Worm (Caenorhabditis elegans): ENCODE results near the gene sbp-1.

The sbp-1 gene

DNA sequence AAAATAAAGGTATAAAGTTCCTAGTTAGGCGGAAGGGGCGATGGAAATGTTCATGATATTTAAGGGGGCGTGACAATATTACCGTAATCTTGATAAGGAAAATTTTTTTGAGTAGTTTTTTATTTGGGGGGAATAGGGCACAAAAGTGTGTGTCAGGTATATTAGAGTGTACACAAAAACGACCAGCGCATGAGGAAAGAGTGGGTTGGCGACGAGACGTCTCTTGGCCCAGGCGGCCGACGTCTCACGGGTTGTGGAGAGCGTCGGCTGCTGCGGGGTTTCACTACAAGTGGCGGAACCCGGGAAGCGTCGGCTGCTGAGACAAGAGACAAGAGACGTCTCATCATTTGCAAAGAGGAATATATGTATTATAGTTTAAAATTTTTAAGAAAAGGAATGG is 21.4 kb upstream of the sbp-1 start:
- TF ChIP-seq unc-62 (GFP tag; optimal IDR thresholded peaks at IDR 0.05) (no peak), flh-1 (GFP tag; optimal IDR thresholded peaks at IDR 0.05) (no peak), sptf-1 (tag; optimal IDR thresholded peaks at IDR 0.05) (peak; percentile 35), unc-39 (tag; optimal IDR thresholded peaks at IDR 0.05) (no peak), tbx-8 (GFP tag; optimal IDR thresholded peaks at IDR 0.05) (peak; percentile 16), M03D4.4 (tag; optimal IDR thresholded peaks at IDR 0.05) (peak; percentile 72), zip-8 (tag; optimal IDR thresholded peaks at IDR 0.05) (no peak), ceh-83 (GFP tag; optimal IDR thresholded peaks at IDR 0.05) (peak; percentile 37), lin-13 (tag; optimal IDR thresholded peaks at IDR 0.05) (peak; percentile 49)

DNA sequence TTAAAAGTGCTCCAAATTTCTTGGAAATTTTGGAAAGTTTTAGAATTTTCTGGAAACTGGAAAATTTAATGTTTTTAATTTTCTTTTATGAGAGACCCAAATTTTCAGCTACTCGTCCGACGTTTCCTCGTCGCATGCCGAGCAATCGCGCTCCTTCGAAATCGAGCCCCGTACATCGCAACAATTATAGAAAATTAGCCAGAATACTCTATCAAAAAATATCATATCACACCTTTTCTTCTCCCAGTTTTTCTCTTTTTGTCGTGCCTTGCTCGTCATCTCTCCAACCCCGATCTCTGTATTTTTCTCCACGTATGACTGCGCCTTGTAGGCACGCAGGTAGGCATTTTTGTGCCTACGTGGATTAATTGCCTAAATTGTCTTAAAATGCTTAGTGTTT is 20.0 kb upstream of the sbp-1 start:
- no peak for TF ChIP-seq ceh-43 (GFP tag; optimal IDR thresholded peaks at IDR 0.05)
- no peak for TF ChIP-seq bed-3 (GFP tag; optimal IDR thresholded peaks at IDR 0.05)
- TF ChIP-seq elt-3 (tag; optimal IDR thresholded peaks at IDR 0.05): no peak
- no peak for TF ChIP-seq nhr-2 (tag; optimal IDR thresholded peaks at IDR 0.05)
- no peak for TF ChIP-seq lin-32 (GFP tag; optimal IDR thresholded peaks at IDR 0.05)
- TF ChIP-seq mls-2 (tag; optimal IDR thresholded peaks at IDR 0.05): no peak
- no peak for TF ChIP-seq mep-1 (tag; optimal IDR thresholded peaks at IDR 0.05)
- no peak for TF ChIP-seq lin-13 (tag; optimal IDR thresholded peaks at IDR 0.05)
- no peak for TF ChIP-seq tbx-8 (GFP tag; optimal IDR thresholded peaks at IDR 0.05)
- TF ChIP-seq elt-1 (tag; optimal IDR thresholded peaks at IDR 0.05; ENCODE audit: borderline replicate concordance, insufficient read depth): no peak
- TF ChIP-seq ztf-11 (tag; optimal IDR thresholded peaks at IDR 0.05): no peak
- TF ChIP-seq flh-1 (GFP tag; optimal IDR thresholded peaks at IDR 0.05): no peak
- TF ChIP-seq hlh-1 (tag; optimal IDR thresholded peaks at IDR 0.05): no peak
- TF ChIP-seq unc-39 (tag; optimal IDR thresholded peaks at IDR 0.05): no peak
- no peak for TF ChIP-seq cnd-1 (tag; optimal IDR thresholded peaks at IDR 0.05)
- no peak for TF ChIP-seq M03D4.4 (tag; optimal IDR thresholded peaks at IDR 0.05)
- TF ChIP-seq lsy-2 (tag; optimal IDR thresholded peaks at IDR 0.05): no peak

ce11 chrIII:11459802-11460201 is 17.4 kb upstream of the sbp-1 start:
- TF ChIP-seq sem-2 (GFP tag; optimal IDR thresholded peaks at IDR 0.05) (no peak), zip-8 (tag; optimal IDR thresholded peaks at IDR 0.05) (peak; percentile 2), cnd-1 (tag; optimal IDR thresholded peaks at IDR 0.05) (no peak)

ce11 chrIII:11459041-11459440 is 16.7 kb upstream of the sbp-1 start:
- no peak for TF ChIP-seq mls-2 (tag; optimal IDR thresholded peaks at IDR 0.05)
- no peak for TF ChIP-seq unc-62 (GFP tag; optimal IDR thresholded peaks at IDR 0.05)
- no peak for TF ChIP-seq flh-1 (GFP tag; optimal IDR thresholded peaks at IDR 0.05)
- TF ChIP-seq ham-2 (GFP tag; optimal IDR thresholded peaks at IDR 0.05): no peak
- no peak for TF ChIP-seq cnd-1 (tag; optimal IDR thresholded peaks at IDR 0.05)
- peak; percentile 58 for TF ChIP-seq ces-1 (GFP tag; optimal IDR thresholded peaks at IDR 0.05)

- no peak for TF ChIP-seq unc-39 (tag; optimal IDR thresholded peaks at IDR 0.05)
- no peak for TF ChIP-seq ceh-39 (tag; optimal IDR thresholded peaks at IDR 0.05)
- peak; percentile 24 for TF ChIP-seq sptf-1 (tag; optimal IDR thresholded peaks at IDR 0.05)
- TF ChIP-seq hlh-1 (tag; optimal IDR thresholded peaks at IDR 0.05): no peak
- TF ChIP-seq ceh-83 (GFP tag; optimal IDR thresholded peaks at IDR 0.05): peak; percentile 41
- TF ChIP-seq mls-2 (tag; optimal IDR thresholded peaks at IDR 0.05): no peak
- peak; percentile 87 for TF ChIP-seq ces-1 (GFP tag; optimal IDR thresholded peaks at IDR 0.05)
- TF ChIP-seq nhr-28 (tag; optimal IDR thresholded peaks at IDR 0.05): no peak
- no peak for TF ChIP-seq nhr-12 (tag; optimal IDR thresholded peaks at IDR 0.05)
Measured at ce11 chrIII:11457911-11458310, 15.5 kb upstream of the sbp-1 start.

- TF ChIP-seq flh-1 (GFP tag; optimal IDR thresholded peaks at IDR 0.05): no peak
- peak; percentile 44 for TF ChIP-seq ces-1 (GFP tag; optimal IDR thresholded peaks at IDR 0.05)
Measured at ce11 chrIII:11456577-11456976, 14.2 kb upstream of the sbp-1 start, which contains the start of gene plr-1. Gene plr-1 (plus strand): TSS chrIII:11456877.

DNA sequence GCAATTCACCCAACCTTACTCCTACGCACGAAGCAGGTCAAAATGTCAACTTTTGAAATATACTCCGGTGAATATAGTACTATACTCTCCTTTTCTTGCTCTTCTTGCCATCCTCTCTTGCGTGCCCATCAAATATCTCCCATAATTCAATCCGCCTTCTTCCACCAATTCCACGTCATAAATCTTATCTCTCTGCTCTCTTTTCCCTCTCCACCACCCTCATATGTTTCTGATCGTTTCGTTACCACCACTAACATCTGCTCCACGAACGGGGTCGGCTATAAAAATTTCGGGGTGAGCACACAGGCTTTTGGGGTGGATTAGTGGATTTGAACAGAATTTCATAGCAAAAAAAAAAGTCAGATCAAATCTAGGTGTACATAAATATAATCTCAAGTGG is 11.6 kb upstream of the sbp-1 start:
- TF ChIP-seq lin-32 (GFP tag; optimal IDR thresholded peaks at IDR 0.05) (no peak), unc-62 (GFP tag; optimal IDR thresholded peaks at IDR 0.05) (peak; percentile 19), mab-5 (tag; optimal IDR thresholded peaks at IDR 0.05) (peak; percentile 45)
